Fruit fly (Drosophila melanogaster) whole organism, embryonic: ENCODE data around the gene CG15337.

Experiments
- Bgb ChIP-seq: fragments of 200-800 bp; sonication (Bioruptor generic); IDR thresholded peaks from 2 replicates; pipeline ENCODE4 v1.3.6; 2022; ENCODE audit warnings: missing biosample characterization, missing genetic modification characterization; ENCODE audit not compliant: partially characterized antibody
- C15 ChIP-seq: fragments of 200-800 bp; sonication (Bioruptor generic); IDR thresholded peaks from 3 replicates; pipeline ENCODE4 v1.3.6; 2022; ENCODE audit warnings: missing biosample characterization, missing genetic modification characterization
- CG10267 ChIP-seq: fragments of 200-800 bp; sonication (Bioruptor generic); optimal IDR thresholded peaks from 2 replicates; lab custom pipeline; 2018; ENCODE audit warnings: missing biosample characterization, mild to moderate bottlenecking, missing genetic modification characterization, moderate library complexity
- CG11247 ChIP-seq: fragments of 200-800 bp; sonication (Bioruptor generic); IDR thresholded peaks from 2 replicates; pipeline ENCODE4 v1.3.6; 2022; ENCODE audit warnings: missing biosample characterization, missing genetic modification characterization
- CG13296 ChIP-seq: fragments of 200-800 bp; sonication (Bioruptor generic); optimal IDR thresholded peaks from 3 replicates; lab custom pipeline; 2018; ENCODE audit warnings: missing biosample characterization, mild to moderate bottlenecking, missing genetic modification characterization
- CG13894 ChIP-seq: fragments of 200-800 bp; sonication (Bioruptor generic); optimal IDR thresholded peaks from 3 replicates; lab custom pipeline; 2018; ENCODE audit warnings: missing biosample characterization, mild to moderate bottlenecking, missing genetic modification characterization, moderate library complexity
- CG15269 ChIP-seq: fragments of 200-800 bp; sonication (Bioruptor generic); optimal IDR thresholded peaks from 2 replicates; lab custom pipeline; 2018; ENCODE audit warnings: missing biosample characterization, mild to moderate bottlenecking, missing genetic modification characterization, moderate library complexity
- CG15479 ChIP-seq: fragments of 200-800 bp; sonication (Bioruptor generic); optimal IDR thresholded peaks from 3 replicates; lab custom pipeline; 2019; ENCODE audit warnings: missing biosample characterization, mild to moderate bottlenecking, missing genetic modification characterization, moderate library complexity
- CG1792 ChIP-seq: fragments of 200-800 bp; sonication (Bioruptor generic); optimal IDR thresholded peaks from 2 replicates; lab custom pipeline; 2016; ENCODE audit warnings: missing biosample characterization, missing genetic modification characterization
- CG18476 ChIP-seq: fragments of 200-800 bp; sonication (Bioruptor generic); optimal IDR thresholded peaks from 2 replicates; lab custom pipeline; 2016; ENCODE audit warnings: missing biosample characterization, mild to moderate bottlenecking, missing genetic modification characterization
- CG2129 ChIP-seq: fragments of 200-800 bp; sonication (Bioruptor generic); IDR thresholded peaks from 2 replicates; pipeline ENCODE4 v1.3.6; 2022; ENCODE audit warnings: missing biosample characterization, missing genetic modification characterization; ENCODE audit not compliant: partially characterized antibody
- CG3847 ChIP-seq: fragments of 200-800 bp; sonication (Bioruptor generic); IDR thresholded peaks from 2 replicates; pipeline ENCODE4 v1.3.6; 2022; ENCODE audit warnings: missing biosample characterization, missing genetic modification characterization
- CG4360 ChIP-seq: fragments of 200-800 bp; sonication (Bioruptor generic); IDR thresholded peaks from 2 replicates; pipeline ENCODE4 v1.3.6; 2022; ENCODE audit warnings: missing biosample characterization, missing genetic modification characterization
- CG5953 ChIP-seq: fragments of 200-800 bp; sonication (Bioruptor generic); IDR thresholded peaks from 2 replicates; pipeline ENCODE4 v1.3.6; 2022; ENCODE audit warnings: missing biosample characterization, missing genetic modification characterization
- CG6254 ChIP-seq: fragments of 200-800 bp; sonication (Bioruptor generic); optimal IDR thresholded peaks from 3 replicates; lab custom pipeline; 2017; ENCODE audit warnings: mild to moderate bottlenecking, missing biosample characterization, missing genetic modification reagents, missing genetic modification characterization
- CG6272 ChIP-seq: fragments of 200-800 bp; sonication (Bioruptor generic); IDR thresholded peaks from 2 replicates; pipeline ENCODE4 v1.3.6; 2022; ENCODE audit warnings: missing biosample characterization, missing genetic modification characterization
- CG8388 ChIP-seq: fragments of 200-800 bp; sonication (Bioruptor generic); optimal IDR thresholded peaks from 2 replicates; lab custom pipeline; 2019; ENCODE audit warnings: missing biosample characterization, mild to moderate bottlenecking, missing genetic modification characterization, moderate library complexity
- CG9797 ChIP-seq: fragments of 200-800 bp; sonication (Bioruptor generic); optimal IDR thresholded peaks from 3 replicates; lab custom pipeline; 2018; ENCODE audit warnings: missing biosample characterization, mild to moderate bottlenecking, missing genetic modification characterization
- CHES-1-like ChIP-seq: fragments of 200-800 bp; sonication (Bioruptor generic); optimal IDR thresholded peaks from 2 replicates; lab custom pipeline; 2016; ENCODE audit warnings: missing biosample characterization, missing genetic modification characterization
- Dbx ChIP-seq: fragments of 200-800 bp; sonication (Bioruptor generic); IDR thresholded peaks from 3 replicates; pipeline ENCODE4 v1.3.6; 2022; ENCODE audit warnings: missing biosample characterization, missing genetic modification characterization
- Dll ChIP-seq: fragments of 200-800 bp; sonication (Bioruptor generic); IDR thresholded peaks from 4 replicates; pipeline ENCODE4 v1.3.6; 2022; ENCODE audit warnings: missing biosample characterization, missing genetic modification characterization; ENCODE audit not compliant: partially characterized antibody
- Dp ChIP-seq: fragments of 200-800 bp; sonication (Bioruptor generic); optimal IDR thresholded peaks from 2 replicates; lab custom pipeline; 2018; ENCODE audit warnings: missing biosample characterization, mild to moderate bottlenecking, missing genetic modification characterization, moderate library complexity
- ERR ChIP-seq: fragments of 200-800 bp; sonication (Bioruptor generic); optimal IDR thresholded peaks from 2 replicates; lab custom pipeline; 2016; ENCODE audit warnings: missing biosample characterization, missing genetic modification characterization
- Elba2 ChIP-seq: fragments of 200-800 bp; sonication (Bioruptor generic); optimal IDR thresholded peaks from 3 replicates; lab custom pipeline; 2016; ENCODE audit warnings: missing biosample characterization, missing genetic modification characterization
- HHEX ChIP-seq: fragments of 200-800 bp; sonication (Bioruptor generic); optimal IDR thresholded peaks from 3 replicates; lab custom pipeline; 2017; ENCODE audit warnings: missing biosample characterization, mild to moderate bottlenecking, missing genetic modification characterization, missing genetic modification reagents
- Hr78 ChIP-seq, 2 experiments: fragments of 200-800 bp in 1 of 2; fragments of >200 bp in 1 of 2; sonication (Bioruptor generic) in 1 of 2; optimal IDR thresholded peaks; 2 replicates each; lab custom pipeline; 2017 to 2019; ENCODE audit warnings: missing biosample characterization in 2 of 2, missing genetic modification characterization in 2 of 2, mild to moderate bottlenecking in 1 of 2, moderate library complexity in 1 of 2
- Jarid2 ChIP-seq: fragments of 200-800 bp; sonication (Bioruptor generic); optimal IDR thresholded peaks from 3 replicates; lab custom pipeline; 2017; ENCODE audit warnings: mild to moderate bottlenecking, missing biosample characterization, missing genetic modification reagents, missing genetic modification characterization
- Kr ChIP-seq: fragments of 200-800 bp; sonication (Bioruptor generic); optimal IDR thresholded peaks from 2 replicates; lab custom pipeline; 2017; ENCODE audit warnings: missing biosample characterization, mild to moderate bottlenecking, missing genetic modification characterization
- MTF-1 ChIP-seq: fragments of 200-800 bp; sonication (Bioruptor generic); optimal IDR thresholded peaks from 2 replicates; lab custom pipeline; 2018; ENCODE audit warnings: missing biosample characterization, mild to moderate bottlenecking, missing genetic modification characterization, borderline replicate concordance
- NC2α ChIP-seq: fragments of 200-800 bp; sonication (Bioruptor generic); optimal IDR thresholded peaks from 2 replicates; lab custom pipeline; 2016; ENCODE audit warnings: missing biosample characterization, missing genetic modification characterization
- Oli ChIP-seq: fragments of 200-800 bp; sonication (Bioruptor generic); optimal IDR thresholded peaks from 2 replicates; lab custom pipeline; 2018; ENCODE audit warnings: missing biosample characterization, mild to moderate bottlenecking, missing genetic modification characterization, moderate library complexity
- Sin3A ChIP-seq: fragments of >200 bp; optimal IDR thresholded peaks from 2 replicates; lab custom pipeline; 2018
- Sry-β ChIP-seq: fragments of 200-800 bp; sonication (Bioruptor generic); optimal IDR thresholded peaks from 2 replicates; lab custom pipeline; 2018; ENCODE audit warnings: missing biosample characterization, mild to moderate bottlenecking, missing genetic modification characterization, moderate library complexity
- ato ChIP-seq: fragments of 200-800 bp; sonication (Bioruptor generic); IDR thresholded peaks from 2 replicates; pipeline ENCODE4 v1.3.6; 2022; ENCODE audit warnings: missing biosample characterization, missing genetic modification characterization; ENCODE audit not compliant: partially characterized antibody
- bigmax ChIP-seq: fragments of 200-800 bp; sonication (Bioruptor generic); optimal IDR thresholded peaks from 2 replicates; lab custom pipeline; 2018; ENCODE audit warnings: missing biosample characterization, mild to moderate bottlenecking, missing genetic modification characterization
- cwo ChIP-seq: fragments of 200-800 bp; sonication (Bioruptor generic); optimal IDR thresholded peaks from 3 replicates; lab custom pipeline; 2017; ENCODE audit warnings: missing biosample characterization, missing genetic modification characterization, mild to moderate bottlenecking, moderate library complexity, missing genetic modification reagents
- da ChIP-seq: fragments of 200-800 bp; sonication (Bioruptor generic); optimal IDR thresholded peaks from 2 replicates; lab custom pipeline; 2016; ENCODE audit warnings: missing biosample characterization, missing genetic modification characterization
- dati ChIP-seq: fragments of 200-800 bp; sonication (Bioruptor generic); IDR thresholded peaks from 2 replicates; pipeline ENCODE4 v1.3.6; 2022; ENCODE audit warnings: missing biosample characterization, missing genetic modification characterization
- exex ChIP-seq: fragments of 200-800 bp; sonication (Bioruptor generic); optimal IDR thresholded peaks from 4 replicates; lab custom pipeline; 2018; ENCODE audit warnings: missing biosample characterization, mild to moderate bottlenecking, missing genetic modification characterization, moderate library complexity
- lmd ChIP-seq: fragments of 200-800 bp; sonication (Bioruptor generic); IDR thresholded peaks from 2 replicates; pipeline ENCODE4 v1.3.6; 2022; ENCODE audit warnings: missing biosample characterization, missing genetic modification characterization
- lov ChIP-seq, 2 experiments: fragments of 200-800 bp in 1 of 2; fragments of >200 bp in 1 of 2; sonication (Bioruptor generic) in 1 of 2; IDR thresholded peaks in 1 of 2; optimal IDR thresholded peaks in 1 of 2; 2 replicates in 1 of 2; 3 replicates in 1 of 2; pipeline versions ENCODE4 v1.3.6 to Lab custom; 2017 to 2022; ENCODE audit warnings: missing biosample characterization in 1 of 2, missing genetic modification characterization in 1 of 2
- nau ChIP-seq: fragments of 200-800 bp; sonication (Bioruptor generic); optimal IDR thresholded peaks from 3 replicates; lab custom pipeline; 2017; ENCODE audit warnings: missing biosample characterization, mild to moderate bottlenecking, missing genetic modification characterization, missing genetic modification reagents
- nmo ChIP-seq: fragments of 200-800 bp; sonication (Bioruptor generic); optimal IDR thresholded peaks from 2 replicates; lab custom pipeline; 2018; ENCODE audit warnings: missing biosample characterization, mild to moderate bottlenecking, missing genetic modification characterization, moderate library complexity
- phol ChIP-seq: fragments of 200-800 bp; sonication (Bioruptor generic); optimal IDR thresholded peaks from 3 replicates; lab custom pipeline; 2018; ENCODE audit warnings: missing biosample characterization, mild to moderate bottlenecking, missing genetic modification characterization, moderate library complexity
- pum ChIP-seq: fragments of 200-800 bp; sonication (Bioruptor generic); optimal IDR thresholded peaks from 2 replicates; lab custom pipeline; 2016; ENCODE audit warnings: missing biosample characterization, missing genetic modification characterization
- scrt ChIP-seq: fragments of 200-800 bp; sonication (Bioruptor generic); optimal IDR thresholded peaks from 2 replicates; lab custom pipeline; 2018; ENCODE audit warnings: missing biosample characterization, mild to moderate bottlenecking, missing genetic modification characterization, moderate library complexity
- shn ChIP-seq: fragments of 200-800 bp; sonication (Bioruptor generic); optimal IDR thresholded peaks from 3 replicates; lab custom pipeline; 2016; ENCODE audit warnings: missing biosample characterization, missing genetic modification characterization
- sob ChIP-seq: fragments of 200-800 bp; sonication (Bioruptor generic); IDR thresholded peaks from 2 replicates; pipeline ENCODE4 v1.3.6; 2022; ENCODE audit warnings: missing biosample characterization, missing genetic modification characterization
- wek ChIP-seq: fragments of 200-800 bp; sonication (Bioruptor generic); optimal IDR thresholded peaks from 3 replicates; lab custom pipeline; 2018; ENCODE audit warnings: missing biosample characterization, mild to moderate bottlenecking, missing genetic modification characterization, moderate library complexity
- zen ChIP-seq: fragments of 200-800 bp; sonication (Bioruptor generic); optimal IDR thresholded peaks from 3 replicates; lab custom pipeline; 2018; ENCODE audit warnings: missing biosample characterization, mild to moderate bottlenecking, missing genetic modification characterization, moderate library complexity

CG15337 gene

DNA sequence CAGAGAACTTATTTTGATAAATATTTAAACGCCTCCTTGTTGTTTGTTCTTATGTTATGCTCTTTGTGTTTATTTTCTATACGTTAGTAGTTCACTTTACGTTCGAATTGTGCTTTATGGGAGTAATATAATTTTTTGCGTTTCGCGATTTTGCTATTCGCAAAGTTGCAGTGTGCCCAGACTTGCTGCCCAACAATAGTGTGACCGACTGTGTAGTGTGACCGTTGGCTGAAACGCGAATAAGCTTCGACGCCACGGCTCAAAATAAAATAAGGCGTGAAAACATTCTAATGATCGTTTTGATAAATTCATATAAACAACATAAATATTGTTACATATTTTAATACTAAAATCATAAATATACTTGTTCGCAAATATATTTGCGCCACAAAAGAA lies 17.8 kb upstream of the CG15337 start, which contains the start of gene Smox (continued):
- no peak for TF ChIP-seq Bgb (GFP tag; lab: Robert Waterston, UW)
- no peak for TF ChIP-seq Kr (GFP tag; lab: Kevin White, UChicago)
- no peak for TF ChIP-seq Dll (GFP tag; lab: Robert Waterston, UW)
- no peak for TF ChIP-seq exex (tag; lab: Kevin White, UChicago)
- TF ChIP-seq CG13296 (GFP tag; lab: Kevin White, UChicago) = no peak
- no peak for TF ChIP-seq NC2α (GFP tag; lab: Kevin White, UChicago)
- no peak for TF ChIP-seq Sry-β (GFP tag; lab: Kevin White, UChicago)
- no peak for TF ChIP-seq sob
- peak; percentile 17 for TF ChIP-seq zen (tag; lab: Kevin White, UChicago)
- TF ChIP-seq CHES-1-like = no peak
- TF ChIP-seq CG4360 (GFP tag; lab: Robert Waterston, UW) = no peak
- TF ChIP-seq lov (optimal IDR thresholded peaks at IDR 0.05; lab: Kevin White, UChicago) = no peak
- no peak for TF ChIP-seq lov (GFP tag; IDR thresholded peaks at IDR 0.05; lab: Robert Waterston, UW)
- TF ChIP-seq CG3847 = no peak
- TF ChIP-seq CG15479 = no peak
- peak; percentile 18 for TF ChIP-seq bigmax (GFP tag; lab: Kevin White, UChicago)
- no peak for TF ChIP-seq scrt (GFP tag; lab: Kevin White, UChicago)
- peak; percentile 28 for TF ChIP-seq Elba2 (GFP tag; lab: Kevin White, UChicago)
- TF ChIP-seq CG1792 (GFP tag; lab: Kevin White, UChicago) = no peak
- TF ChIP-seq CG9797 (GFP tag; lab: Kevin White, UChicago) = peak; percentile 97
- TF ChIP-seq Oli (tag; lab: Kevin White, UChicago) = no peak
- peak; percentile 18 for TF ChIP-seq Dp (GFP tag; lab: Kevin White, UChicago)
- TF ChIP-seq HHEX (GFP tag; lab: Kevin White, UChicago) = no peak
- no peak for TF ChIP-seq CG15269 (tag; lab: Kevin White, UChicago)
- TF ChIP-seq MTF-1 = no peak
- TF ChIP-seq Dbx = no peak
- TF ChIP-seq CG6272 (GFP tag; lab: Robert Waterston, UW) = no peak
- TF ChIP-seq CG2129 (GFP tag; lab: Robert Waterston, UW) = no peak
- no peak for TF ChIP-seq da
- peak; percentile 17 for TF ChIP-seq phol
- peak; percentile 54 for TF ChIP-seq CG10267 (tag; lab: Kevin White, UChicago)
- TF ChIP-seq ato (GFP tag; lab: Robert Waterston, UW) = no peak
- no peak for TF ChIP-seq dati
- TF ChIP-seq Sin3A (lab: Kevin White, UChicago) = peak; percentile 25
- no peak for TF ChIP-seq nau (GFP tag; lab: Kevin White, UChicago)
- no peak for TF ChIP-seq cwo (GFP tag; lab: Kevin White, UChicago)
- peak; percentile 23 for TF ChIP-seq nmo (GFP tag; lab: Kevin White, UChicago)
- no peak for TF ChIP-seq CG5953 (GFP tag; lab: Robert Waterston, UW)
- TF ChIP-seq wek (GFP tag; lab: Kevin White, UChicago) = no peak
- TF ChIP-seq CG13894 (tag; lab: Kevin White, UChicago) = no peak
- no peak for TF ChIP-seq ERR (GFP tag; lab: Kevin White, UChicago)
- no peak for TF ChIP-seq shn (GFP tag; lab: Kevin White, UChicago)
- no peak for TF ChIP-seq pum (GFP tag; lab: Kevin White, UChicago)
- no peak for TF ChIP-seq CG6254 (GFP tag; lab: Kevin White, UChicago)
- no peak for TF ChIP-seq C15 (GFP tag; lab: Robert Waterston, UW)
- TF ChIP-seq CG8388 (GFP tag; lab: Kevin White, UChicago) = no peak
- TF ChIP-seq lmd (GFP tag; lab: Robert Waterston, UW) = no peak
- no peak for TF ChIP-seq Jarid2 (GFP tag; lab: Kevin White, UChicago)
- TF ChIP-seq CG11247 (GFP tag; lab: Robert Waterston, UW) = no peak
- no peak for TF ChIP-seq CG18476 (GFP tag; lab: Kevin White, UChicago)
- no peak for TF ChIP-seq Hr78 (GFP tag; optimal IDR thresholded peaks at IDR 0.05; lab: Kevin White, UChicago)
